Worm (Caenorhabditis elegans): ENCODE data around the gene srp-1.

DNA sequence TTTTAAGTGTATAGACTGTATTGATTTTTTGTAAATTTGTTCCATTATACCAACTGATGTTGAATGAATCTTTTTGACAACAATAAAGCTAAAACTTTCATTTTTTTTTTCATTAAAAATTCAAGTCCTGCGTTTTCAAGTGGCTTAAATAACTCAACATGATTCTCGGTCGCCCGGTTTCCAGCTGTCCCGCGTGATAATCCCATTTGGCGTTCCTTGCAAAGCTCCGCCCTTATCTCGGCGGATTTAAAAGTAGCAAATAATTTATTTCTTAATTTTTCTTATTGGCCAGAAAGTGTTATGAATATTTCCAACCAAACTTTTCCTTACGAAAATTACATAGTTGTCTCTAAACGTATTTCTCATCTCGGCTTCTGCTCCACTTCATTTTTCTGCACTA, 3.1 kb downstream of the srp-1 start, which contains the start of gene str-20:
- no peak for TF ChIP-seq ets-4 (GFP tag; optimal IDR thresholded peaks at IDR 0.05)
- TF ChIP-seq nhr-120 (GFP tag; IDR thresholded peaks at IDR 0.05): no peak
- no peak for TF ChIP-seq F10E7.11 (tag; optimal IDR thresholded peaks at IDR 0.05)
- no peak for TF ChIP-seq Y79H2A.3 (GFP tag; conservative IDR thresholded peaks at IDR 0.05)
- TF ChIP-seq lin-26 (GFP tag; IDR thresholded peaks at IDR 0.05): no peak
- TF ChIP-seq Y95B8A.8 (GFP tag; IDR thresholded peaks at IDR 0.05): no peak
- no peak for TF ChIP-seq snpc-4 (GFP tag; optimal IDR thresholded peaks at IDR 0.05)
- TF ChIP-seq snpc-4 (tag; optimal IDR thresholded peaks at IDR 0.05): no peak
